Fruit fly (Drosophila melanogaster): ENCODE data around the gene CG12111.

Gene CG12111

DNA sequence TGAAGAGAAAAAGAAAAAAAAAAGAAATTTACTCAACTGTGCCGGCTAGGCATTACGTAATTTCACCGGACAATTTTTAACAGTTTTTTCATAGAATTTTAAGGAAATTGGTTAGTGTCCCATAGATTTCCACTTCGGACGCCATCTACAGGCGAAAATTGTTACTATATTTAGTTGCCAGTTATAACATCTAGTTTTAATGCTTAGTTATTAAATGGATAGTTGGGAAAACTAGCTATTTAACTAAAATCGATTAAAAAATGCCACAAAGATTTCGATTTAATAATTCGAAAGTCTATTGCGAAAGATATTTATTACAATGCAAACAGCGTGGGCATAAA lies 36.5 kb downstream of the CG12111 start:
- TF ChIP-seq noc (tag; optimal IDR thresholded peaks at IDR 0.05): no peak

DNA sequence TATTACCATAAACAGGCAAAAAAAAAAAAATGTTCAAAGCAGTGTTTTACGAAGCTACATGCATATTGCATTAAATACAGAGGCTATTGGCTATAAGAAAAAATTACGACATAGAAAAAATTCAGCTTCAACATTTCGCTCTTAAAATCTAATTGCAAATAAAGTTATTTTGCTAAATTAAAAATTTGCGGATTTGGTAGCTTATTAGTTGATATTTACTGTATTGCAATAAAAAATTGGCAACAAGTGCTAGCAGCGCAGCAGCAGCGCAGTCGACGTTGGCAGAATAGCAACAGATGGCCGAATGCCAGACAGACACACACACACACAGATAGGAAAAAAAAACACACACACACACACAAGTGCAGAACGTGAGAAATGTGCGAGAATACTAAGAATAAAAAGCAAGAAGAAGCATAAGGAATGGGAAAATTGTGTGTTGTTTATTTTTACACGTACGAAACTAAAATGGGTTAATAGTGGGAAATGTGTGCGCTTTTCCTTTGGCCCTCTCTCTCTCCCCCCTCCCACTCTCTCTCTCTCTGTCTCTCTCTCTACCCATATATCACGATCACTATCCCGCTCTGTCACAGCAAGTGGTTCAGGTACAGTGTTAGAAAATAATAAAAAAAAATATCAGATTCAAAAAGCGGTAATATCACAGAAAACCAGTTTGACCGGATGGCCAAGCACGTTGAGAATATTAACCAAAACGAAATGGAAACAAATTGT lies 37.0 kb downstream of the CG12111 start:
- TF ChIP-seq noc (tag; optimal IDR thresholded peaks at IDR 0.05): peak; percentile 68

- no peak for TF ChIP-seq noc (tag; optimal IDR thresholded peaks at IDR 0.05)
Observed at dm6 chrX:8531775-8532174, 39.0 kb downstream of the CG12111 start.

- TF ChIP-seq noc (tag; optimal IDR thresholded peaks at IDR 0.05): no peak
Observed at dm6 chrX:8529598-8529997, 41.1 kb downstream of the CG12111 start, which contains the start of gene PIP82. PIP82 (minus strand) TSS chrX:8529698.

DNA sequence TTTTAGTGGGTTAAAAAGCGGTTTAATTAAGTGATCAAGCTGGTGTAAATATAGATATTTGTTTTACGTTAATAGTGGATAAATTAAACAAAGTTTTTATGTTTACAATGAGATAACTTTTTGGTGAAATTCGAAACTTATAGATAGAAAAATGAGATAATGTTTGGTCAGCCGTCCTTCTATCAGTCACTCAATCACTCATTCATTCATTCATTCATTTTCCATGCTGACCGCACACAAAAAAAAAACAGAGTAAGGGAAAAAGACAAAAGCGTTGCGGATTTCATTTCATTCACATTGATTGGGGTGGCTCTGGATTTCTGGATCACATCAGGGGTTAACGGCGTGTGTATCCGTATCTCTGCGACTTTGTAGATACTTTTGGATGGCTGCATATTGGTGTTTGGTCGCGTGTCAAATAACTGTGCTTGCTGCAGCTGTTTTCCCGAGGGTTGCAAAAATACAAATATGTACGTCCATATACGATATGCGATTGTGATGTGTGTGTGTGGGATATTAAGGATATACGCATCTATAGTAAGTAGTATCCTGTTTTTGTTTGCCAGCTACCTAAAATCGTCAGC lies 47.1 kb downstream of the CG12111 start:
- TF ChIP-seq noc (tag; optimal IDR thresholded peaks at IDR 0.05): no peak

dm6 chrX:8522504-8522903 lies 48.2 kb downstream of the CG12111 start:
- no peak for TF ChIP-seq noc (tag; optimal IDR thresholded peaks at IDR 0.05)

- TF ChIP-seq noc (tag; optimal IDR thresholded peaks at IDR 0.05): no peak
Observed at dm6 chrX:8521492-8521891, 49.3 kb downstream of the CG12111 start.

DNA sequence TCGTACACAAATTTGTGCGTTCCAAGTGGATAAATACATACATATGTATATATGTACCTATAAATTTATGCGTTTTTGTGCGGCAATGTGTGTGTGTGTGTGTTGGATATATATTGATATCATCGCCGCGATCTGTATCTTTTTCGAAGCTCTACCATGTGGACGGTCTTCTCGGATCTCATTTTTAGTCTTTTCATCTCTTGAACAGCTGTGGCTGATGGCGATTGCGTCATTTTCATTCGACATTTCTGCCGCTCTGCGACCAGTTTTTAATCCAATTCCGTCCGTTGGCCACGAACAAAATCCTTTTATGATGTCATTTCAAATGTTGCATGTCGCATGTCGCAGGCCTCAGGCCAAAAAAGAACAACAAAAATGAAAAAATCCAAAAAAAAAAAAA lies 50.2 kb downstream of the CG12111 start:
- TF ChIP-seq noc (tag; optimal IDR thresholded peaks at IDR 0.05): no peak
